Fruit fly (Drosophila melanogaster) whole organism, embryonic: ENCODE data around the gene CG33923.

Source experiments
- Blimp-1 ChIP-seq: fragments of 200-800 bp; sonication (Bioruptor generic); optimal IDR thresholded peaks from 3 replicates; lab custom pipeline; 2018; ENCODE audit warnings: missing biosample characterization, missing genetic modification characterization, mild to moderate bottlenecking, moderate library complexity, missing genetic modification reagents
- CG10979 ChIP-seq: fragments of 200-800 bp; sonication (Bioruptor generic); optimal IDR thresholded peaks from 2 replicates; lab custom pipeline; 2018; ENCODE audit warnings: missing biosample characterization, mild to moderate bottlenecking, missing genetic modification characterization, moderate library complexity
- CG11504 ChIP-seq: fragments of 200-800 bp; sonication (Bioruptor generic); optimal IDR thresholded peaks from 3 replicates; lab custom pipeline; 2019; ENCODE audit warnings: missing biosample characterization, mild to moderate bottlenecking, missing genetic modification characterization, moderate library complexity
- CG13123 ChIP-seq: fragments of 200-800 bp; sonication (Bioruptor generic); optimal IDR thresholded peaks from 2 replicates; lab custom pipeline; 2016; ENCODE audit warnings: missing biosample characterization, missing genetic modification characterization
- CG17359 ChIP-seq: fragments of 200-800 bp; sonication (Bioruptor generic); optimal IDR thresholded peaks from 3 replicates; lab custom pipeline; 2018; ENCODE audit warnings: missing biosample characterization, mild to moderate bottlenecking, missing genetic modification characterization, moderate library complexity
- CG18476 ChIP-seq: fragments of 200-800 bp; sonication (Bioruptor generic); optimal IDR thresholded peaks from 2 replicates; lab custom pipeline; 2016; ENCODE audit warnings: missing biosample characterization, mild to moderate bottlenecking, missing genetic modification characterization
- CG18599 ChIP-seq: fragments of 200-800 bp; sonication (Bioruptor generic); optimal IDR thresholded peaks from 3 replicates; lab custom pipeline; 2017; ENCODE audit warnings: missing biosample characterization, missing genetic modification characterization, mild to moderate bottlenecking, moderate library complexity, missing genetic modification reagents
- CG31441 ChIP-seq: fragments of 200-800 bp; sonication (Bioruptor generic); IDR thresholded peaks from 2 replicates; pipeline ENCODE4 v1.3.6; 2022; ENCODE audit warnings: missing biosample characterization, missing genetic modification characterization
- CG32532 ChIP-seq: fragments of 200-800 bp; sonication (Bioruptor generic); IDR thresholded peaks from 2 replicates; pipeline ENCODE4 v1.3.6; 2022; ENCODE audit warnings: missing biosample characterization, missing genetic modification characterization
- CG32767 ChIP-seq: fragments of 200-800 bp; sonication (Bioruptor generic); IDR thresholded peaks from 2 replicates; pipeline ENCODE4 v1.3.6; 2022; ENCODE audit warnings: missing biosample characterization, missing genetic modification characterization
- CG32772 ChIP-seq: fragments of 200-800 bp; sonication (Bioruptor generic); IDR thresholded peaks from 2 replicates; pipeline ENCODE4 v1.3.6; 2022; ENCODE audit warnings: missing biosample characterization, missing genetic modification characterization
- CG3281 ChIP-seq: fragments of 200-800 bp; sonication (Bioruptor generic); optimal IDR thresholded peaks from 3 replicates; lab custom pipeline; 2017; ENCODE audit warnings: missing biosample characterization, mild to moderate bottlenecking, missing genetic modification characterization
- CG7839 ChIP-seq: fragments of 200-800 bp; sonication (Bioruptor generic); optimal IDR thresholded peaks from 3 replicates; lab custom pipeline; 2018; ENCODE audit warnings: missing biosample characterization, mild to moderate bottlenecking, missing genetic modification characterization, moderate library complexity
- CG8359 ChIP-seq: fragments of 200-800 bp; sonication (Bioruptor generic); optimal IDR thresholded peaks from 2 replicates; lab custom pipeline; 2017; ENCODE audit warnings: missing biosample characterization, mild to moderate bottlenecking, missing genetic modification characterization, borderline replicate concordance
- CG8388 ChIP-seq: fragments of 200-800 bp; sonication (Bioruptor generic); optimal IDR thresholded peaks from 2 replicates; lab custom pipeline; 2019; ENCODE audit warnings: missing biosample characterization, mild to moderate bottlenecking, missing genetic modification characterization, moderate library complexity
- CG8765 ChIP-seq: fragments of 200-800 bp; sonication (Bioruptor generic); IDR thresholded peaks from 2 replicates; pipeline ENCODE4 v1.3.6; 2022; ENCODE audit warnings: missing biosample characterization, missing genetic modification characterization
- Camta ChIP-seq: fragments of 200-800 bp; sonication (Bioruptor generic); optimal IDR thresholded peaks from 2 replicates; lab custom pipeline; 2016; ENCODE audit warnings: missing biosample characterization, missing genetic modification characterization
- Fer1 ChIP-seq: fragments of 200-800 bp; sonication (Bioruptor generic); optimal IDR thresholded peaks from 2 replicates; lab custom pipeline; 2017; ENCODE audit warnings: missing biosample characterization, mild to moderate bottlenecking, missing genetic modification characterization
- Med ChIP-seq: fragments of 200-800 bp; sonication (Bioruptor generic); peaks from one replicate; lab custom pipeline; 2016; ENCODE audit warnings: missing biosample characterization, missing genetic modification characterization, mild to moderate bottlenecking, inconsistent platforms, moderate library complexity
- Optix ChIP-seq: fragments of 200-800 bp; sonication (Bioruptor generic); IDR thresholded peaks from 3 replicates; pipeline ENCODE4 v1.3.6; 2022; ENCODE audit warnings: missing biosample characterization, missing genetic modification characterization
- Ptx1 ChIP-seq: fragments of 200-800 bp; sonication (Bioruptor generic); IDR thresholded peaks from 2 replicates; pipeline ENCODE4 v1.3.6; 2022; ENCODE audit warnings: missing biosample characterization, missing genetic modification characterization
- Rfx ChIP-seq: fragments of 200-800 bp; sonication (Bioruptor generic); IDR thresholded peaks from 2 replicates; pipeline ENCODE4 v1.3.6; 2022; ENCODE audit warnings: missing biosample characterization, missing genetic modification characterization
- ab ChIP-seq: fragments of 200-800 bp; sonication (Bioruptor generic); optimal IDR thresholded peaks from 2 replicates; lab custom pipeline; 2016; ENCODE audit warnings: missing biosample characterization, missing genetic modification characterization
- ara ChIP-seq: fragments of 200-800 bp; sonication (Bioruptor generic); IDR thresholded peaks from 2 replicates; pipeline ENCODE4 v1.3.6; 2022; ENCODE audit warnings: missing biosample characterization, missing genetic modification characterization
- bbx ChIP-seq: fragments of 200-800 bp; sonication (Bioruptor generic); IDR thresholded peaks from 2 replicates; pipeline ENCODE4 v1.3.6; 2022; ENCODE audit warnings: missing biosample characterization, missing genetic modification characterization; ENCODE audit not compliant: partially characterized antibody
- br ChIP-seq: fragments of >200 bp; optimal IDR thresholded peaks from 2 replicates; lab custom pipeline; 2017
- crol ChIP-seq: fragments of 200-800 bp; sonication (Bioruptor generic); IDR thresholded peaks from 2 replicates; pipeline ENCODE4 v1.3.6; 2022; ENCODE audit warnings: missing biosample characterization, missing genetic modification characterization
- dmrt99B ChIP-seq: fragments of 200-800 bp; sonication (Bioruptor generic); optimal IDR thresholded peaks from 2 replicates; lab custom pipeline; 2018; ENCODE audit warnings: missing biosample characterization, mild to moderate bottlenecking, missing genetic modification characterization, moderate library complexity
- exex ChIP-seq: fragments of 200-800 bp; sonication (Bioruptor generic); optimal IDR thresholded peaks from 4 replicates; lab custom pipeline; 2018; ENCODE audit warnings: missing biosample characterization, mild to moderate bottlenecking, missing genetic modification characterization, moderate library complexity
- gem ChIP-seq: fragments of 200-800 bp; sonication (Bioruptor generic); optimal IDR thresholded peaks from 2 replicates; lab custom pipeline; 2019; ENCODE audit warnings: missing biosample characterization, mild to moderate bottlenecking, missing genetic modification characterization, moderate library complexity
- grau ChIP-seq: fragments of 200-800 bp; optimal IDR thresholded peaks from 3 replicates; lab custom pipeline; 2019; ENCODE audit warnings: missing biosample characterization, mild to moderate bottlenecking, missing genetic modification characterization, moderate library complexity
- gsb ChIP-seq: fragments of 200-800 bp; sonication (Bioruptor generic); IDR thresholded peaks from 2 replicates; pipeline ENCODE4 v1.3.6; 2022; ENCODE audit warnings: missing biosample characterization, missing genetic modification characterization
- hbn ChIP-seq: fragments of 200-800 bp; sonication (Bioruptor generic); IDR thresholded peaks from 2 replicates; pipeline ENCODE4 v1.3.6; 2022; ENCODE audit warnings: missing biosample characterization, missing genetic modification characterization; ENCODE audit not compliant: partially characterized antibody
- luna ChIP-seq: fragments of 200-800 bp; sonication (Bioruptor generic); optimal IDR thresholded peaks from 2 replicates; lab custom pipeline; 2016; ENCODE audit warnings: missing biosample characterization, missing genetic modification characterization
- odd ChIP-seq: fragments of 200-800 bp; sonication (Bioruptor generic); optimal IDR thresholded peaks from 2 replicates; lab custom pipeline; 2017; ENCODE audit warnings: missing biosample characterization, mild to moderate bottlenecking, missing genetic modification characterization
- pan ChIP-seq, 4 experiments: fragments of >200 bp in 3 of 4; fragments of 200-800 bp in 1 of 4; sonication (Bioruptor generic) in 1 of 4; optimal IDR thresholded peaks in 3 of 4; IDR thresholded peaks in 1 of 4; 2 replicates each; pipeline versions ENCODE4 v1.3.6 to Lab custom; 2017 to 2022; ENCODE audit warnings: missing biosample characterization in 2 of 4, missing genetic modification characterization in 2 of 4, mixed read lengths in 1 of 4
- row ChIP-seq: fragments of 200-800 bp; sonication (Bioruptor generic); IDR thresholded peaks from 3 replicates; pipeline ENCODE4 v1.3.6; 2022; ENCODE audit warnings: missing biosample characterization, missing genetic modification characterization
- sens ChIP-seq: fragments of 200-800 bp; sonication (Bioruptor generic); peaks from one replicate; lab custom pipeline; 2016; ENCODE audit warnings: missing biosample characterization, missing genetic modification characterization
- seq ChIP-seq: fragments of 200-800 bp; sonication (Bioruptor generic); IDR thresholded peaks from 2 replicates; pipeline ENCODE4 v1.3.6; 2022; ENCODE audit warnings: missing biosample characterization, missing genetic modification characterization
- slbo ChIP-seq: fragments of 200-800 bp; sonication (Bioruptor generic); IDR thresholded peaks from 2 replicates; pipeline ENCODE4 v1.3.6; 2022; ENCODE audit warnings: missing biosample characterization, missing genetic modification characterization
- ssp ChIP-seq: fragments of 200-800 bp; sonication (Bioruptor generic); IDR thresholded peaks from 2 replicates; pipeline ENCODE4 v1.3.6; 2022; ENCODE audit warnings: missing biosample characterization, missing genetic modification characterization
- tna ChIP-seq: fragments of 200-800 bp; sonication (Bioruptor generic); IDR thresholded peaks from 2 replicates; pipeline ENCODE4 v1.3.6; 2022; ENCODE audit warnings: missing biosample characterization, missing genetic modification characterization; ENCODE audit not compliant: partially characterized antibody
- toy ChIP-seq: fragments of 200-800 bp; sonication (Bioruptor generic); IDR thresholded peaks from 2 replicates; pipeline ENCODE4 v1.3.6; 2022; ENCODE audit warnings: missing biosample characterization, missing genetic modification characterization

The CG33923 gene

dm6 chr2L:1377635-1378034 is 35.7 kb upstream of the CG33923 start (continued):
- TF ChIP-seq ab (GFP tag; lab: Kevin White, UChicago): no peak
- no peak for TF ChIP-seq bbx (GFP tag; lab: Robert Waterston, UW)
- TF ChIP-seq CG7839 (tag; lab: Kevin White, UChicago): peak; percentile 32
- TF ChIP-seq sens (GFP tag; lab: Kevin White, UChicago): peak; percentile 64
- peak; percentile 35; the same call in 1 of the 2 replicates for TF ChIP-seq Ptx1 (GFP tag; lab: Robert Waterston, UW)
- TF ChIP-seq CG32532: no peak
- no peak for TF ChIP-seq hbn
- TF ChIP-seq Fer1: no peak
- TF ChIP-seq Blimp-1 (GFP tag; lab: Kevin White, UChicago): peak; percentile 21
- TF ChIP-seq Camta (GFP tag; lab: Kevin White, UChicago): no peak
- no peak for TF ChIP-seq CG8765 (GFP tag; lab: Robert Waterston, UW)
- TF ChIP-seq toy (GFP tag; lab: Robert Waterston, UW): no peak
- no peak for TF ChIP-seq CG8359
- no peak for TF ChIP-seq CG3281 (GFP tag; lab: Kevin White, UChicago)
- TF ChIP-seq br (lab: Kevin White, UChicago): no peak
- peak; percentile 15 for TF ChIP-seq CG17359 (tag; lab: Kevin White, UChicago)
- TF ChIP-seq CG31441 (GFP tag; lab: Robert Waterston, UW): 0 out of 2 replicates have a peak, but pooled peaks have one; percentile 10
- peak; percentile 9 for TF ChIP-seq CG8388 (GFP tag; lab: Kevin White, UChicago)
- no peak for TF ChIP-seq crol (GFP tag; lab: Robert Waterston, UW)
- peak; percentile 44 for TF ChIP-seq Med
- TF ChIP-seq slbo (GFP tag; lab: Robert Waterston, UW): peak; percentile 34; the same call in 1 of the 2 replicates
- 0 out of 2 replicates have a peak, but pooled peaks have one; percentile 12 for TF ChIP-seq CG32772
- TF ChIP-seq luna (GFP tag; lab: Kevin White, UChicago): no peak
- TF ChIP-seq gsb (GFP tag; lab: Robert Waterston, UW): no peak
- 0 out of 2 replicates have a peak, but pooled peaks have one; percentile 31 for TF ChIP-seq seq (GFP tag; lab: Robert Waterston, UW)
- peak; percentile 3 for TF ChIP-seq CG10979 (tag; lab: Kevin White, UChicago)
- 0 out of 2 replicates have a peak, but pooled peaks have one; percentile 36 for TF ChIP-seq ssp (GFP tag; lab: Robert Waterston, UW)
- no peak for TF ChIP-seq Optix (GFP tag; lab: Robert Waterston, UW)
- peak; percentile 28 for TF ChIP-seq CG18599 (GFP tag; lab: Kevin White, UChicago)
- TF ChIP-seq tna (GFP tag; lab: Robert Waterston, UW): no peak
- peak; percentile 36 for TF ChIP-seq CG11504
- 0 out of 2 replicates have a peak, but pooled peaks have one; percentile 24 for TF ChIP-seq ara (GFP tag; lab: Robert Waterston, UW)
- peak; percentile 12 for TF ChIP-seq dmrt99B (tag; lab: Kevin White, UChicago)
- no peak for TF ChIP-seq exex (tag; lab: Kevin White, UChicago)
- TF ChIP-seq gem (tag; lab: Kevin White, UChicago): peak; percentile 17
- TF ChIP-seq Rfx: no peak
- TF ChIP-seq grau: peak; percentile 14
- TF ChIP-seq pan (optimal IDR thresholded peaks at IDR 0.05; lab: Kevin White, UChicago): no peak
- TF ChIP-seq pan (GFP tag; optimal IDR thresholded peaks at IDR 0.05 in 1 of 2, IDR thresholded peaks at IDR 0.05 in 1 of 2): no peak
- peak; percentile 55 for TF ChIP-seq row (GFP tag; lab: Robert Waterston, UW)
- TF ChIP-seq CG32767 (GFP tag; lab: Robert Waterston, UW): no peak
- no peak for TF ChIP-seq CG18476 (GFP tag; lab: Kevin White, UChicago)
- no peak for TF ChIP-seq odd (GFP tag; lab: Kevin White, UChicago)
- no peak for TF ChIP-seq CG13123
